Worm (Caenorhabditis elegans) whole organism, mixed stage, embryonic: ENCODE results near the gene C27B7.2.

Source experiments
- M03D4.4 ChIP-seq: sonication (generic microtip); optimal IDR thresholded peaks from 2 replicates; lab custom pipeline; 2017; ENCODE audit warnings: mild to moderate bottlenecking, missing genetic modification characterization, missing compliant biosample characterization
- bed-3 ChIP-seq: fragments of 200-800 bp; sonication (Bioruptor generic); optimal IDR thresholded peaks from 3 replicates; lab custom pipeline; 2018; ENCODE audit warnings: mild to moderate bottlenecking, missing genetic modification characterization, moderate library complexity, missing compliant biosample characterization
- blmp-1 ChIP-seq: fragments of 150-350 bp; optimal IDR thresholded peaks from 2 replicates; lab custom pipeline; 2014; ENCODE audit warnings: missing biosample characterization, missing genetic modification characterization
- ceh-39 ChIP-seq: fragments of 150-350 bp; optimal IDR thresholded peaks from 2 replicates; lab custom pipeline; 2014; ENCODE audit warnings: missing biosample characterization, missing genetic modification characterization
- ceh-43 ChIP-seq: fragments of 200-800 bp; sonication (Bioruptor generic); optimal IDR thresholded peaks from 2 replicates; lab custom pipeline; 2018; ENCODE audit warnings: mild to moderate bottlenecking, missing genetic modification characterization, moderate library complexity, missing compliant biosample characterization
- ceh-83 ChIP-seq: fragments of 200-800 bp; sonication (Bioruptor generic); optimal IDR thresholded peaks from 2 replicates; lab custom pipeline; 2018; ENCODE audit warnings: mild to moderate bottlenecking, missing genetic modification characterization, missing compliant biosample characterization
- ces-1 ChIP-seq: fragments of 150-350 bp; optimal IDR thresholded peaks from 2 replicates; lab custom pipeline; 2014; ENCODE audit warnings: missing biosample characterization, missing genetic modification reagents, missing genetic modification characterization
- cnd-1 ChIP-seq: fragments of 200-800 bp; sonication (Bioruptor generic); optimal IDR thresholded peaks from 2 replicates; lab custom pipeline; 2018; ENCODE audit warnings: mild to moderate bottlenecking, missing genetic modification characterization, missing compliant biosample characterization
- drap-1 ChIP-seq: fragments of 200-800 bp; sonication (Bioruptor generic); optimal IDR thresholded peaks from 3 replicates; lab custom pipeline; 2018; ENCODE audit warnings: mild to moderate bottlenecking, missing genetic modification characterization, missing compliant biosample characterization
- elt-1 ChIP-seq: sonication (generic microtip); optimal IDR thresholded peaks from 2 replicates; lab custom pipeline; 2017; ENCODE audit warnings: missing genetic modification characterization, mild to moderate bottlenecking, missing compliant biosample characterization, antibody characterized with exemption, moderate library complexity, borderline replicate concordance; ENCODE audit not compliant: insufficient read depth
- elt-3 ChIP-seq: fragments of 150-350 bp; optimal IDR thresholded peaks from 2 replicates; lab custom pipeline; 2014; ENCODE audit warnings: missing biosample characterization, missing genetic modification characterization
- flh-1 ChIP-seq: fragments of 200-800 bp; sonication (Bioruptor generic); optimal IDR thresholded peaks from 2 replicates; lab custom pipeline; 2018; ENCODE audit warnings: mild to moderate bottlenecking, missing genetic modification characterization, moderate library complexity, missing compliant biosample characterization
- ham-2 ChIP-seq: fragments of 200-800 bp; sonication (Bioruptor generic); optimal IDR thresholded peaks from 2 replicates; lab custom pipeline; 2018; ENCODE audit warnings: mild to moderate bottlenecking, missing genetic modification characterization, missing compliant biosample characterization
- hlh-1 ChIP-seq: fragments of 150-350 bp; optimal IDR thresholded peaks from 2 replicates; lab custom pipeline; 2014; ENCODE audit warnings: missing biosample characterization, missing genetic modification reagents, missing genetic modification characterization
- lin-13 ChIP-seq: fragments of 150-350 bp; optimal IDR thresholded peaks from 2 replicates; lab custom pipeline; 2014; ENCODE audit warnings: missing biosample characterization, missing genetic modification characterization
- lin-32 ChIP-seq: fragments of 200-800 bp; sonication (Bioruptor generic); optimal IDR thresholded peaks from 2 replicates; lab custom pipeline; 2018; ENCODE audit warnings: mild to moderate bottlenecking, missing genetic modification characterization, missing compliant biosample characterization
- lsy-2 ChIP-seq: fragments of 150-350 bp; optimal IDR thresholded peaks from 2 replicates; lab custom pipeline; 2014; ENCODE audit warnings: missing biosample characterization, missing genetic modification characterization
- mab-5 ChIP-seq: fragments of 150-350 bp; optimal IDR thresholded peaks from 2 replicates; lab custom pipeline; 2014; ENCODE audit warnings: missing biosample characterization, missing genetic modification characterization
- mep-1 ChIP-seq: fragments of 150-350 bp; optimal IDR thresholded peaks from 2 replicates; lab custom pipeline; 2017; ENCODE audit warnings: missing biosample characterization, missing genetic modification reagents, missing genetic modification characterization, inconsistent platforms
- mls-2 ChIP-seq: sonication (generic microtip); optimal IDR thresholded peaks from 2 replicates; lab custom pipeline; 2016; ENCODE audit warnings: mild to moderate bottlenecking, missing genetic modification characterization, moderate library complexity, missing compliant biosample characterization
- nhr-12 ChIP-seq: fragments of 150-350 bp; optimal IDR thresholded peaks from 2 replicates; lab custom pipeline; 2014; ENCODE audit warnings: missing biosample characterization, missing genetic modification characterization
- nhr-2 ChIP-seq: fragments of 150-350 bp; optimal IDR thresholded peaks from 2 replicates; lab custom pipeline; 2014; ENCODE audit warnings: missing biosample characterization, missing genetic modification characterization
- nhr-237 ChIP-seq: fragments of 150-350 bp; optimal IDR thresholded peaks from 2 replicates; lab custom pipeline; 2014; ENCODE audit warnings: missing biosample characterization, missing genetic modification characterization
- nhr-28 ChIP-seq: fragments of 150-350 bp; optimal IDR thresholded peaks from 2 replicates; lab custom pipeline; 2014; ENCODE audit warnings: missing biosample characterization, missing genetic modification characterization
- nhr-76 ChIP-seq: sonication (generic microtip); optimal IDR thresholded peaks from 2 replicates; lab custom pipeline; 2017; ENCODE audit warnings: missing biosample characterization, missing genetic modification characterization
- pha-4 ChIP-seq: fragments of 150-350 bp; optimal IDR thresholded peaks from 2 replicates; lab custom pipeline; 2018; ENCODE audit warnings: missing biosample characterization, missing genetic modification reagents, missing genetic modification characterization
- sem-2 ChIP-seq: fragments of 200-800 bp; sonication (Bioruptor generic); optimal IDR thresholded peaks from 2 replicates; lab custom pipeline; 2018; ENCODE audit warnings: mild to moderate bottlenecking, missing genetic modification characterization, missing compliant biosample characterization
- snpc-4 ChIP-seq: fragments of 150-350 bp; optimal IDR thresholded peaks from 2 replicates; lab custom pipeline; 2014; ENCODE audit warnings: missing biosample characterization, missing genetic modification characterization
- sptf-1 ChIP-seq: sonication (generic microtip); optimal IDR thresholded peaks from 2 replicates; lab custom pipeline; 2017; ENCODE audit warnings: mild to moderate bottlenecking, missing genetic modification characterization, moderate library complexity, missing compliant biosample characterization
- tbx-8 ChIP-seq: fragments of 200-800 bp; sonication (Bioruptor generic); optimal IDR thresholded peaks from 2 replicates; lab custom pipeline; 2018; ENCODE audit warnings: mild to moderate bottlenecking, missing genetic modification characterization, moderate library complexity, missing compliant biosample characterization
- unc-120 ChIP-seq: sonication (generic microtip); optimal IDR thresholded peaks from 2 replicates; lab custom pipeline; 2017; ENCODE audit warnings: missing genetic modification characterization, missing compliant biosample characterization; ENCODE audit not compliant: poor library complexity, severe bottlenecking
- unc-39 ChIP-seq: fragments of 150-350 bp; optimal IDR thresholded peaks from 2 replicates; lab custom pipeline; 2014; ENCODE audit warnings: missing biosample characterization, missing genetic modification characterization
- unc-62 ChIP-seq: fragments of 150-350 bp; optimal IDR thresholded peaks from 2 replicates; lab custom pipeline; 2014; ENCODE audit warnings: missing biosample characterization, missing genetic modification reagents, missing genetic modification characterization
- zip-8 ChIP-seq: fragments of 150-350 bp; optimal IDR thresholded peaks from 2 replicates; lab custom pipeline; 2014; ENCODE audit warnings: missing biosample characterization, missing genetic modification characterization
- ztf-11 ChIP-seq: fragments of 150-350 bp; optimal IDR thresholded peaks from 2 replicates; lab custom pipeline; 2014; ENCODE audit warnings: missing biosample characterization, missing genetic modification characterization

Gene C27B7.2

DNA sequence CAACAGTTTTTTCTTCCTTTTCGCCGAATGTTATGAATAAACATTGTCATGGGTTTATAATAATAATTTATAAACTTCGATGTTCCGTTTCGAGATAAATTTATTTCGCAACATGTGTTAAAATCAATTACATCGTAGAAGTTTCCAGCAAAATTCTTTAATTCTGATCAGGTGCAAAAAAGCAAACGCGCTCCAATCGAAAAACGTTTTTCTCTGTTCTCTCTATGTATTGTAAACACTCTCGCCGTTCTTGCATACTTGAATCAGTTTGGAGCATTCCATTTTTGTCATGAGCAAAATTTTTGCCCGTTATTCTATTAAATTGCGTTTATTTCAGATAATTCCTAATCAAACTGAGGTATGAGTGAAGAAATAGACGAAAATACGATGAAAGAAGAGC, 1.1 kb downstream of the C27B7.2 start, which contains the start of gene rad-54.L2:
Gene rad-54.L2, plus strand, starts transcription at position 332 of the 400 bp plus-strand sequence.
- no peak for TF ChIP-seq blmp-1 (tag; lab: Kevin White, UChicago)
- peak; percentile 58 for TF ChIP-seq nhr-237 (tag; lab: Kevin White, UChicago)
- TF ChIP-seq nhr-12 (tag; lab: Kevin White, UChicago): no peak
- TF ChIP-seq mab-5 (tag; lab: Kevin White, UChicago): no peak
- no peak for TF ChIP-seq bed-3
- TF ChIP-seq tbx-8 (GFP tag; lab: Kevin White, UChicago): no peak
- TF ChIP-seq drap-1 (GFP tag; lab: Kevin White, UChicago): no peak
- no peak for TF ChIP-seq snpc-4 (tag; lab: Kevin White, UChicago)
- TF ChIP-seq zip-8 (tag; lab: Kevin White, UChicago): no peak
- TF ChIP-seq M03D4.4 (tag; lab: Kevin White, UChicago): no peak
- no peak for TF ChIP-seq unc-39
- peak; percentile 40 for TF ChIP-seq lsy-2 (tag; lab: Kevin White, UChicago)
- no peak for TF ChIP-seq sem-2 (GFP tag; lab: Kevin White, UChicago)
- TF ChIP-seq flh-1 (GFP tag; lab: Kevin White, UChicago): no peak
- no peak for TF ChIP-seq ham-2 (GFP tag; lab: Kevin White, UChicago)
- TF ChIP-seq nhr-2 (tag; lab: Kevin White, UChicago): no peak
- peak; percentile 57 for TF ChIP-seq ces-1
- TF ChIP-seq lin-13: no peak
- no peak for TF ChIP-seq ceh-83
- TF ChIP-seq ceh-43: no peak
- peak; percentile 21 for TF ChIP-seq hlh-1 (tag; lab: Kevin White, UChicago)
- no peak for TF ChIP-seq mls-2 (tag; lab: Kevin White, UChicago)
- no peak for TF ChIP-seq unc-62 (GFP tag; lab: Kevin White, UChicago)
- TF ChIP-seq cnd-1 (tag; lab: Kevin White, UChicago): no peak
- no peak for TF ChIP-seq nhr-76
- TF ChIP-seq pha-4 (tag; lab: Kevin White, UChicago): peak; percentile 90
- no peak for TF ChIP-seq lin-32
- TF ChIP-seq ceh-39: peak; percentile 20
- TF ChIP-seq unc-120 (tag; lab: Kevin White, UChicago): peak; percentile 58
- TF ChIP-seq mep-1 (tag; lab: Kevin White, UChicago): peak; percentile 22
- no peak for TF ChIP-seq nhr-28 (tag; lab: Kevin White, UChicago)
- TF ChIP-seq sptf-1 (tag; lab: Kevin White, UChicago): no peak
- no peak for TF ChIP-seq elt-1 (tag; lab: Kevin White, UChicago)
- TF ChIP-seq elt-3: no peak
- no peak for TF ChIP-seq ztf-11 (tag; lab: Kevin White, UChicago)

- no peak for TF ChIP-seq lin-32
Observed at ce11 chrIV:8901346-8901745, 8.7 kb downstream of the C27B7.2 start, which contains the start of gene C27B7.5. C27B7.5 (plus strand) TSS chrIV:8901646.

DNA sequence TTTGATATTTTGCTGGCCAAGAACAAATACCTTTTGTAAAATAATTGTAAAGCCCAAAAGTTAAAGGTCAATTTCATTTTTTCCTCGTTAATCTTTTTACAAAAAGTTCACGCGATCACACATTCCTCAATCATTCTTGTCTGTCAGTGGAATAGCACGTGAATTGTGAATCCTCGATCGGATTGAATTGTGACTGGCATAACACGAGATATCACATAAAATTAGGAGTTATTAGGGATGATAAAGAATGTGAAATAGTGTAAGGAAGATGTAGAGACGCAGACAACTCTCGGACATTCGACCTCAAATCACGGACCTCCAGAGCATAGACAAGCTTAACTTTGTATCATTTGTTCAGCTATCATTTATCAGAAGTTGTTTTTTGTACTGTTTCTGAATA, 13.5 kb downstream of the C27B7.2 start, which contains the start of gene C27B7.6:
Gene C27B7.6, minus strand, starts transcription at position 182 of the 400 bp plus-strand sequence.
- TF ChIP-seq unc-62 (GFP tag; lab: Kevin White, UChicago): peak; percentile 43
- no peak for TF ChIP-seq nhr-12 (tag; lab: Kevin White, UChicago)
- TF ChIP-seq bed-3: no peak
- TF ChIP-seq, all 35 proteins: peak for 1

DNA sequence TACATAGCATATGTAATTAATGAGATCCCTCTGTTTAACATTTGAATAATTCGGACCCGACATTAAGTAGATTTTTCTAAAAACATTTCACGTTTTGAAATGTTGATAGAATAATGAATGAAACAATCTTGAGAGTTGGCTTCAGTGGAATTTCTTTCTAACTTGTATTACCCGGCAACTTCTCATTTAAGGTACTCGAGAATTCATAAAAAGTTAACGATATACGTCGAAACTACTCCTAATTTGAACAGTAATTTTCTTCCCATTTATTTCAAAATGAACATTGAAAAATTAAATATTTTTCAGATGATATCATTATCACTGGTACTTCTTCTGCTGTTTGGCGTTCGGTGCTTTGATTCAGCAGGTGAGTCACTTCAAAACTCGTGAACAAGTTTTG, 14.1 kb downstream of the C27B7.2 start, which contains the start of gene C27B7.7:
Gene C27B7.7, plus strand, starts transcription at position 301 of the 400 bp plus-strand sequence.
- TF ChIP-seq drap-1 (GFP tag; lab: Kevin White, UChicago): no peak
- no peak for TF ChIP-seq snpc-4 (tag; lab: Kevin White, UChicago)
- TF ChIP-seq cnd-1 (tag; lab: Kevin White, UChicago): no peak
- TF ChIP-seq flh-1 (GFP tag; lab: Kevin White, UChicago): no peak
- TF ChIP-seq ceh-43: no peak
- TF ChIP-seq mls-2 (tag; lab: Kevin White, UChicago): no peak
- TF ChIP-seq unc-120 (tag; lab: Kevin White, UChicago): no peak
- TF ChIP-seq, all 35 proteins: peak for 0
